Fruit fly (Drosophila melanogaster) whole organism, embryonic: Measurements from ENCODE around the gene janB.

Experiments
- ATbp ChIP-seq: fragments of 200-800 bp; sonication (Bioruptor generic); optimal IDR thresholded peaks from 2 replicates; lab custom pipeline; 2017; ENCODE audit warnings: missing biosample characterization, mild to moderate bottlenecking, missing genetic modification characterization, missing genetic modification reagents
- CG12769 ChIP-seq: fragments of 200-800 bp; sonication (Bioruptor generic); optimal IDR thresholded peaks from 2 replicates; lab custom pipeline; 2019; ENCODE audit warnings: missing biosample characterization, mild to moderate bottlenecking, missing genetic modification characterization, moderate library complexity
- CG14441 ChIP-seq: fragments of 200-800 bp; sonication (Bioruptor generic); IDR thresholded peaks from 2 replicates; pipeline ENCODE4 v1.3.6; 2022; ENCODE audit warnings: missing biosample characterization, missing genetic modification characterization
- CG1647 ChIP-seq: fragments of 200-800 bp; sonication (Bioruptor generic); optimal IDR thresholded peaks from 3 replicates; lab custom pipeline; 2016; ENCODE audit warnings: missing biosample characterization, missing genetic modification characterization
- CG18011 ChIP-seq: fragments of 200-800 bp; sonication (Bioruptor generic); optimal IDR thresholded peaks from 2 replicates; lab custom pipeline; 2017; ENCODE audit warnings: missing biosample characterization, missing genetic modification characterization, mild to moderate bottlenecking, moderate library complexity, missing genotype
- CG18764 ChIP-seq: fragments of 200-800 bp; sonication (Bioruptor generic); optimal IDR thresholded peaks from 3 replicates; lab custom pipeline; 2016; ENCODE audit warnings: missing biosample characterization, missing genetic modification characterization
- CG2116 ChIP-seq: fragments of 200-800 bp; sonication (Bioruptor generic); optimal IDR thresholded peaks from 3 replicates; lab custom pipeline; 2018; ENCODE audit warnings: missing biosample characterization, mild to moderate bottlenecking, missing genetic modification characterization
- CG2202 ChIP-seq: fragments of 200-800 bp; sonication (Bioruptor generic); optimal IDR thresholded peaks from 2 replicates; lab custom pipeline; 2018; ENCODE audit warnings: missing biosample characterization, mild to moderate bottlenecking, missing genetic modification characterization
- CG34224 ChIP-seq: fragments of 200-800 bp; sonication (Bioruptor generic); IDR thresholded peaks from 3 replicates; pipeline ENCODE4 v1.3.6; 2022; ENCODE audit warnings: missing biosample characterization, missing genetic modification characterization; ENCODE audit not compliant: partially characterized antibody
- CG4617 ChIP-seq: fragments of 200-800 bp; sonication (Bioruptor generic); optimal IDR thresholded peaks from 3 replicates; lab custom pipeline; 2016; ENCODE audit warnings: missing biosample characterization, missing genetic modification characterization, borderline replicate concordance
- CG4707 ChIP-seq: fragments of 200-800 bp; sonication (Bioruptor generic); optimal IDR thresholded peaks from 2 replicates; lab custom pipeline; 2018; ENCODE audit warnings: missing biosample characterization, mild to moderate bottlenecking, missing genetic modification characterization, moderate library complexity
- CG6654 ChIP-seq: fragments of 200-800 bp; sonication (Bioruptor generic); optimal IDR thresholded peaks from 2 replicates; lab custom pipeline; 2017; ENCODE audit warnings: missing biosample characterization, mild to moderate bottlenecking, missing genetic modification characterization
- CG6683 ChIP-seq: fragments of 200-800 bp; sonication (Bioruptor generic); optimal IDR thresholded peaks from 2 replicates; lab custom pipeline; 2017; ENCODE audit warnings: missing biosample characterization, mild to moderate bottlenecking, missing genetic modification characterization, missing genetic modification reagents
- CG7786 ChIP-seq: fragments of 200-800 bp; sonication (Bioruptor generic); optimal IDR thresholded peaks from 2 replicates; lab custom pipeline; 2016; ENCODE audit warnings: missing biosample characterization, missing genetic modification characterization
- CG7928 ChIP-seq: fragments of 200-800 bp; sonication (Bioruptor generic); optimal IDR thresholded peaks from 2 replicates; lab custom pipeline; 2017; ENCODE audit warnings: missing biosample characterization, mild to moderate bottlenecking, missing genetic modification characterization
- CG8281 ChIP-seq: fragments of 200-800 bp; sonication (Bioruptor generic); optimal IDR thresholded peaks from 2 replicates; lab custom pipeline; 2018; ENCODE audit warnings: missing biosample characterization, mild to moderate bottlenecking, missing genetic modification characterization, moderate library complexity
- CG8924 ChIP-seq: fragments of 200-800 bp; optimal IDR thresholded peaks from 3 replicates; lab custom pipeline; 2019; ENCODE audit warnings: missing biosample characterization, mild to moderate bottlenecking, missing genetic modification characterization, moderate library complexity
- D ChIP-seq, 2 experiments: fragments of 200-800 bp in 1 of 2; fragments of >200 bp in 1 of 2; sonication (Bioruptor generic) in 1 of 2; optimal IDR thresholded peaks; 2 replicates in 1 of 2; 3 replicates in 1 of 2; lab custom pipeline; 2017; ENCODE audit warnings: mild to moderate bottlenecking in 1 of 2, missing biosample characterization in 1 of 2, missing genetic modification characterization in 1 of 2, missing genetic modification reagents in 1 of 2
- Dbx ChIP-seq: fragments of 200-800 bp; sonication (Bioruptor generic); IDR thresholded peaks from 3 replicates; pipeline ENCODE4 v1.3.6; 2022; ENCODE audit warnings: missing biosample characterization, missing genetic modification characterization
- H2.0 ChIP-seq: fragments of 200-800 bp; sonication (Bioruptor generic); IDR thresholded peaks from 2 replicates; pipeline ENCODE4 v1.3.6; 2022; ENCODE audit warnings: missing biosample characterization, missing genetic modification characterization
- HLH3B ChIP-seq: fragments of 200-800 bp; sonication (Bioruptor generic); IDR thresholded peaks from 2 replicates; pipeline ENCODE4 v1.3.6; 2022; ENCODE audit warnings: missing biosample characterization, missing genetic modification characterization
- Hr51 ChIP-seq, 2 experiments: fragments of 200-800 bp; sonication (Bioruptor generic); optimal IDR thresholded peaks; 2 replicates in 1 of 2; 3 replicates in 1 of 2; lab custom pipeline; 2016 to 2018; ENCODE audit warnings: missing biosample characterization in 2 of 2, missing genetic modification characterization in 2 of 2, mild to moderate bottlenecking in 1 of 2, moderate library complexity in 1 of 2
- ab ChIP-seq: fragments of 200-800 bp; sonication (Bioruptor generic); optimal IDR thresholded peaks from 2 replicates; lab custom pipeline; 2016; ENCODE audit warnings: missing biosample characterization, missing genetic modification characterization
- abd-A ChIP-seq: fragments of 200-800 bp; sonication (Bioruptor generic); optimal IDR thresholded peaks from 3 replicates; lab custom pipeline; 2019; ENCODE audit warnings: missing biosample characterization, mild to moderate bottlenecking, missing genetic modification characterization, moderate library complexity
- bbx ChIP-seq: fragments of 200-800 bp; sonication (Bioruptor generic); IDR thresholded peaks from 2 replicates; pipeline ENCODE4 v1.3.6; 2022; ENCODE audit warnings: missing biosample characterization, missing genetic modification characterization; ENCODE audit not compliant: partially characterized antibody
- caup ChIP-seq: fragments of 200-800 bp; sonication (Bioruptor generic); optimal IDR thresholded peaks from 3 replicates; lab custom pipeline; 2017; ENCODE audit warnings: missing biosample characterization, mild to moderate bottlenecking, missing genetic modification characterization, moderate library complexity; ENCODE audit not compliant: severe bottlenecking
- chinmo ChIP-seq: fragments of 200-800 bp; sonication (Bioruptor generic); IDR thresholded peaks from 4 replicates; pipeline ENCODE4 v1.3.6; 2022; ENCODE audit warnings: missing biosample characterization, missing genetic modification characterization; ENCODE audit not compliant: partially characterized antibody
- crol ChIP-seq: fragments of 200-800 bp; sonication (Bioruptor generic); IDR thresholded peaks from 2 replicates; pipeline ENCODE4 v1.3.6; 2022; ENCODE audit warnings: missing biosample characterization, missing genetic modification characterization
- ems ChIP-seq: fragments of 200-800 bp; sonication (Bioruptor generic); optimal IDR thresholded peaks from 3 replicates; lab custom pipeline; 2016; ENCODE audit warnings: missing biosample characterization, missing genetic modification characterization
- fu2 ChIP-seq: fragments of 200-800 bp; sonication (Bioruptor generic); optimal IDR thresholded peaks from 2 replicates; lab custom pipeline; 2016; ENCODE audit warnings: missing biosample characterization, missing genetic modification characterization
- gfzf ChIP-seq: fragments of 200-800 bp; sonication (Bioruptor generic); optimal IDR thresholded peaks from 2 replicates; lab custom pipeline; 2016; ENCODE audit warnings: missing biosample characterization, mild to moderate bottlenecking, missing genetic modification characterization, moderate library complexity
- kah ChIP-seq: fragments of 200-800 bp; sonication (Bioruptor generic); optimal IDR thresholded peaks from 2 replicates; lab custom pipeline; 2018; ENCODE audit warnings: missing biosample characterization, mild to moderate bottlenecking, missing genetic modification characterization
- kni ChIP-seq: fragments of 200-800 bp; sonication (Bioruptor generic); optimal IDR thresholded peaks from 3 replicates; lab custom pipeline; 2017; ENCODE audit warnings: mild to moderate bottlenecking, missing biosample characterization, missing genetic modification reagents, missing genetic modification characterization
- lbe ChIP-seq: fragments of 200-800 bp; sonication (Bioruptor generic); optimal IDR thresholded peaks from 2 replicates; lab custom pipeline; 2016; ENCODE audit warnings: missing biosample characterization, mild to moderate bottlenecking, missing genetic modification characterization
- lov ChIP-seq, 2 experiments: fragments of 200-800 bp in 1 of 2; fragments of >200 bp in 1 of 2; sonication (Bioruptor generic) in 1 of 2; IDR thresholded peaks in 1 of 2; optimal IDR thresholded peaks in 1 of 2; 2 replicates in 1 of 2; 3 replicates in 1 of 2; pipeline versions ENCODE4 v1.3.6 to Lab custom; 2017 to 2022; ENCODE audit warnings: missing biosample characterization in 1 of 2, missing genetic modification characterization in 1 of 2
- nerfin-1 ChIP-seq: fragments of 200-800 bp; sonication (Bioruptor generic); optimal IDR thresholded peaks from 3 replicates; lab custom pipeline; 2019; ENCODE audit warnings: missing biosample characterization, mild to moderate bottlenecking, missing genetic modification characterization, moderate library complexity
- nmo ChIP-seq: fragments of 200-800 bp; sonication (Bioruptor generic); optimal IDR thresholded peaks from 2 replicates; lab custom pipeline; 2018; ENCODE audit warnings: missing biosample characterization, mild to moderate bottlenecking, missing genetic modification characterization, moderate library complexity
- nom ChIP-seq: fragments of 200-800 bp; sonication (Bioruptor generic); optimal IDR thresholded peaks from 2 replicates; lab custom pipeline; 2017; ENCODE audit warnings: missing biosample characterization, missing genetic modification characterization, mild to moderate bottlenecking, moderate library complexity, missing genetic modification reagents
- oc ChIP-seq: fragments of 200-800 bp; sonication (Bioruptor generic); optimal IDR thresholded peaks from 2 replicates; lab custom pipeline; 2018; ENCODE audit warnings: missing biosample characterization, mild to moderate bottlenecking, missing genetic modification characterization, moderate library complexity
- pb ChIP-seq: fragments of 200-800 bp; sonication (Bioruptor generic); optimal IDR thresholded peaks from 3 replicates; lab custom pipeline; 2016; ENCODE audit warnings: missing biosample characterization, missing genetic modification characterization
- pfk ChIP-seq: fragments of 200-800 bp; sonication (Bioruptor generic); optimal IDR thresholded peaks from 2 replicates; lab custom pipeline; 2018; ENCODE audit warnings: missing biosample characterization, mild to moderate bottlenecking, missing genetic modification characterization, moderate library complexity
- phol ChIP-seq: fragments of 200-800 bp; sonication (Bioruptor generic); optimal IDR thresholded peaks from 3 replicates; lab custom pipeline; 2018; ENCODE audit warnings: missing biosample characterization, mild to moderate bottlenecking, missing genetic modification characterization, moderate library complexity
- pros ChIP-seq: fragments of 200-800 bp; sonication (Bioruptor generic); optimal IDR thresholded peaks from 3 replicates; lab custom pipeline; 2019; ENCODE audit warnings: missing biosample characterization, mild to moderate bottlenecking, missing genetic modification characterization, moderate library complexity
- sima ChIP-seq: fragments of 200-800 bp; sonication (Bioruptor generic); optimal IDR thresholded peaks from 2 replicates; lab custom pipeline; 2016; ENCODE audit warnings: missing biosample characterization, missing genetic modification characterization
- slbo ChIP-seq: fragments of 200-800 bp; sonication (Bioruptor generic); IDR thresholded peaks from 2 replicates; pipeline ENCODE4 v1.3.6; 2022; ENCODE audit warnings: missing biosample characterization, missing genetic modification characterization
- tna ChIP-seq: fragments of 200-800 bp; sonication (Bioruptor generic); IDR thresholded peaks from 2 replicates; pipeline ENCODE4 v1.3.6; 2022; ENCODE audit warnings: missing biosample characterization, missing genetic modification characterization; ENCODE audit not compliant: partially characterized antibody

janB gene

dm6 chr3R:30059944-30060343 is 21.4 kb upstream of the janB start:
- TF ChIP-seq CG7786 (GFP tag; lab: Kevin White, UChicago): no peak
- TF ChIP-seq CG1647 (GFP tag; lab: Kevin White, UChicago): no peak
- peak; percentile 62 for TF ChIP-seq oc (tag; lab: Kevin White, UChicago)
- TF ChIP-seq kni (GFP tag; lab: Kevin White, UChicago): peak; percentile 1
- peak; percentile 18; the same call in 1 of the 2 replicates for TF ChIP-seq crol (GFP tag; lab: Robert Waterston, UW)
- no peak for TF ChIP-seq pfk (GFP tag; lab: Kevin White, UChicago)
- TF ChIP-seq H2.0: no peak
- TF ChIP-seq lbe (GFP tag; lab: Kevin White, UChicago): no peak
- no peak for TF ChIP-seq D (optimal IDR thresholded peaks at IDR 0.05; lab: Kevin White, UChicago)
- TF ChIP-seq D (GFP tag; optimal IDR thresholded peaks at IDR 0.05; lab: Kevin White, UChicago): no peak
- peak; percentile 28; the same call in 1 of the 3 replicates for TF ChIP-seq CG34224 (GFP tag; lab: Robert Waterston, UW)
- TF ChIP-seq abd-A: peak; percentile 15
- peak; percentile 3 for TF ChIP-seq pros (GFP tag; lab: Kevin White, UChicago)
- TF ChIP-seq kah: peak; percentile 50
- TF ChIP-seq nom: peak; percentile 50
- TF ChIP-seq CG14441: 0 out of 2 replicates have a peak, but pooled peaks have one; percentile 23
- TF ChIP-seq caup (GFP tag; lab: Kevin White, UChicago): no peak
- TF ChIP-seq CG8281: no peak
- peak; percentile 56; the same call in 1 of the 4 replicates for TF ChIP-seq chinmo (GFP tag; lab: Robert Waterston, UW)
- 0 out of 2 replicates have a peak, but pooled peaks have one; percentile 23 for TF ChIP-seq bbx

dm6 chr3R:30058057-30058868 is 19.7 kb upstream of the janB start, which contains the start of gene sima:
sima (plus strand) TSS chr3R:30058311.
- TF ChIP-seq CG2202 (tag; lab: Kevin White, UChicago) (no peak), gfzf (GFP tag; lab: Kevin White, UChicago) (peak; percentile 96), CG6683 (GFP tag; lab: Kevin White, UChicago) (no peak), CG6654 (GFP tag; lab: Kevin White, UChicago) (no peak), nmo (peak; percentile 51), nerfin-1 (tag; lab: Kevin White, UChicago) (peak; percentile 16), CG8924 (tag; lab: Kevin White, UChicago) (peak; percentile 55), lov (optimal IDR thresholded peaks at IDR 0.05; lab: Kevin White, UChicago) (no peak), lov (GFP tag; IDR thresholded peaks at IDR 0.05; lab: Robert Waterston, UW) (no peak), CG12769 (tag; lab: Kevin White, UChicago) (peak; percentile 55), HLH3B (GFP tag; lab: Robert Waterston, UW) (no peak), ab (no peak), ems (GFP tag; lab: Kevin White, UChicago) (peak; percentile 18), Dbx (GFP tag; lab: Robert Waterston, UW) (no peak), CG18011 (GFP tag; lab: Kevin White, UChicago) (no peak), tna (GFP tag; lab: Robert Waterston, UW) (no peak), CG4707 (GFP tag; lab: Kevin White, UChicago) (no peak), CG7928 (GFP tag; lab: Kevin White, UChicago) (no peak), pros (GFP tag; lab: Kevin White, UChicago) (no peak), fu2 (GFP tag; lab: Kevin White, UChicago) (no peak), sima (GFP tag; lab: Kevin White, UChicago) (no peak), CG18764 (GFP tag; lab: Kevin White, UChicago) (no peak), phol (tag; lab: Kevin White, UChicago) (peak; percentile 37), pb (GFP tag; lab: Kevin White, UChicago) (no peak), CG2116 (GFP tag; lab: Kevin White, UChicago) (peak; percentile 34), CG4617 (GFP tag; lab: Kevin White, UChicago) (peak; percentile 86), Hr51 (GFP tag; optimal IDR thresholded peaks at IDR 0.05; lab: Kevin White, UChicago) (no peak), ATbp (GFP tag; lab: Kevin White, UChicago) (no peak), slbo (GFP tag; lab: Robert Waterston, UW) (peak; percentile 77)
